Fruit fly (Drosophila melanogaster) ovary, adult (tissue): Measurements from ENCODE around the gene CG11369.

Source experiments
- CG17801 ChIP-seq: fragments of 200-800 bp; optimal IDR thresholded peaks from 2 replicates; lab custom pipeline; 2019; ENCODE audit warnings: missing biosample characterization, mild to moderate bottlenecking, missing genetic modification characterization, moderate library complexity; ENCODE audit not compliant: partially characterized antibody

Gene CG11369

DNA sequence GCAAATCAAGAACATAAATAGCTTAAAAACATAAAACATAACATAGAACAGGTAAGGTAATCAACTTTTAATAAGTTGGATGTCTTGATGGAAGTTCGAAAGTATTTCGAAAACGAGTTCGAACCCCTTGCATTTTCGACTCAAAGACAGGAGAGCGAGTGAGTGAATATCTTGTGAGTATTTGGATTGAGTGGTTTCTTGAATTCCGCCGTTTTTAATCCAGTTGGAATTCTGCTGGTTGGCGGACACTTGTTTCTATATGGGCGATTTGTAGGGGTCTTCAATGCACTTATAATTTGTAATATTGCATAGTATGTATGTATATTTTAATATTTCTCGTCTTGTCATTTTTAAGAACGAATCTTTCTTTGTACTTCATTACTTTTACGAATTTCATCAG lies 32.3 kb downstream of the CG11369 start:
- TF ChIP-seq CG17801 (GFP tag; lab: Kevin White, UChicago), result no peak

DNA sequence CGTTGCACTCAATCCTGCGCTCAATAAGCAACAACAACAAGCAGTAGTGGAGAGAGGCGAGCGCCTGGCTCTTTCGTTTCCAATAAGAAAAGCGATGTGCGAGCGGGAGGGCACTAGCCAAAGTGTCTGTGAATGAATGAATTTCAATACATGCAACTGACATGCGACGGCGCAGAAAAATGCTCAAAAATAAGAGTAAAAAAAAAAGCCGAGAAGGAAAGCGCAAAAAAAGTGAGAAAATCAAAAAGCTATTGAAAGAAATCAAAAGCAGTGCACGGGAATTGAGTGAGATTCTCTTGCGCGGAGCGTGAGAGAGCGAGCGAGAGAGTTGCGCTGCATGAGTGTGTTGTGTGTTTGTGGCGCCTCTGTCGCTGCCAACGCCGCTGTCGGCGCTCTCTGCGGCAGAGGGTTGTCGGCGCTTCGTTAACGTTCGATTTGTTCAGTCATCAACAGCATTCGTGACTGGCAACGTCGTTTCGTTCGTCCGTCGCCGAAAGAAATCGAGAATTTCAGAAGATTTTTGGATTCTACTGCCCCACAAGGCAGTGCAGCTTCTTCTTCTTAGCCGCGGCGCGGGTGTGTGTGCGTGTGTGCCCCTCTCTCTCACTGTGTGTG lies 34.0 kb downstream of the CG11369 start, which contains the start of gene ct:
ct (plus strand) TSS at position 438 of the 615 bp plus-strand sequence.
- TF ChIP-seq CG17801 (GFP tag; lab: Kevin White, UChicago), result peak; percentile 2

DNA sequence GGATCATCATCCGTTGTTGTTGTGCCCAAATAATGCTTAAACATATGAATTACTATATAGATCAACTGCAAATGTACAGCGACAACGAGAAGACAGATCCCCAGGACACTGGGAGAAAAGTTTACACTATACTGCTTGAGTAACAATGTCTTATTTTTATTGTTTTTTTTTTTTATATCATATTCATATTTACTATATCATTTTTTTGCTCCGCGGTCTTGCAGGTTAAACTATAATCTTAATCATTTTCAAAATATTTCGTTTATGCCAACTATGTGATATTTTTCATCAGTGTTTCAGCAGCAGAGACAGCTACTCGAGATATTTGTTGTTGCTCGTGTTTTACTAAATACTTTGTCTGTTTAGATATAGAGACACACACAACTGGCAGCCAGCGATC lies 42.8 kb downstream of the CG11369 start:
- no peak for TF ChIP-seq CG17801 (GFP tag; lab: Kevin White, UChicago)

DNA sequence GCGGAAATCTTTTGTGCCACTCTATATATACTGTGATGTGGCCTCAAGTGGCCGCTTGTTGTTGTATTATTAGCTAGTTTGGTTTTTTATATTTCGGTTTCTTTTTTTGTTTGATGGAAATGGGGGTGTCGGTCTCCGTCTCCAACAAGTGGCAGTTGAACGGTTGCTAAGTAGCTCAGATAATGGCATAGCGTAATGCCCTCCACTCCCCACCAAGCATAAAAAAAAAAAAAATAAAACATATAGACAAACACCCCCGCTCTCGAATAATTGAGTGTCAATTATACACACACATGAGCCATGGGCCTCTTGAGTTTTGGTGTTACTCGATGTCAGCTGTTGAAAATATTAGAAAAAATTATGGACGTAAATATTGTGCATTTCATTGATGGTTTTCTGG lies 43.3 kb downstream of the CG11369 start:
- no peak for TF ChIP-seq CG17801 (GFP tag; lab: Kevin White, UChicago)

- TF ChIP-seq CG17801 (GFP tag; lab: Kevin White, UChicago), result peak; percentile 45
These were observed 44.1 kb downstream of the CG11369 start for dm6 chrX:7618195-7618594.

dm6 chrX:7625224-7625623 lies 51.1 kb downstream of the CG11369 start:
- no peak for TF ChIP-seq CG17801 (GFP tag; lab: Kevin White, UChicago)
